Fruit fly (Drosophila melanogaster) S2 (cell line): Measurements from ENCODE around the gene Efhc1.1.
"Not testable (repeated sequence)": the region's sequence is repeated elsewhere in the genome, so short reads cannot be mapped to it uniquely, and the experiment has no call there.

Experiments
- CG8478 ChIP-seq: fragments of >200 bp; optimal IDR thresholded peaks from 2 replicates; lab custom pipeline; 2018
- CTCF ChIP-seq, 2 experiments: fragments of >200 bp; optimal IDR thresholded peaks; 2 replicates each; lab custom pipeline; 2018

Efhc1.1 gene

dm6 chrX:15802880-15803650 lies 19.6 kb upstream of the Efhc1.1 start:
- TF ChIP-seq CG8478 (lab: Kevin White, UChicago) (no peak), CTCF (optimal IDR thresholded peaks at IDR 0.05; lab: Kevin White, UChicago) (no peak)

DNA sequence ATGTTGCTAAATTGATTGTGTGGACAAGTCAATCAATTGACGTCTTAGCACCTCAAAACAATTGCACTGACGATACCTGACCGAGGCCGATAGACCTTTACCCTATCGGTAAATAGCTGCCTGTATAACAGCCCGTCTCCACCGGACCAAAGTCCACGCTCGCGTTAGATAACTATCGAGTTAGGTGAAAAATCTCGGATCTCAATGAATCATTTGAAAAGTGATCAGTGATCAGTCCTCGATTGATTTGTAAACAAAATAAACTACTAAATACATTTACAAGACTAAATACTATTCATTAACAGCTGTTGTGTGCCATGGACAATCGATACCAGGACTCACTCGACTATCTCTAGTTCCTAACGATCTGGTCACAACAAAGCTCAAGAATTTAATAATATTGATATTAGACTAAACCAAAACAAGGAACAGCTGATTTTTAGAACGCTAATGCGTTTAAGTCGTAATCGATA lies 15.6 kb upstream of the Efhc1.1 start, which contains the start of the genes sordd2 and CG15602:
sordd2 (minus strand) TSS at position 78 of the 473 bp plus-strand sequence.
CG15602 (plus strand) TSS at position 342 of the 473 bp plus-strand sequence.
- TF ChIP-seq CTCF (optimal IDR thresholded peaks at IDR 0.05; lab: Kevin White, UChicago); CG8478 (lab: Kevin White, UChicago): not testable (repeated sequence)

dm6 chrX:15795951-15796443 lies 12.5 kb upstream of the Efhc1.1 start, which contains the start of gene sordd1:
Gene sordd1, minus strand, starts transcription at chrX:15796028.
- TF ChIP-seq CG8478 (lab: Kevin White, UChicago); CTCF (optimal IDR thresholded peaks at IDR 0.05; lab: Kevin White, UChicago): not testable (repeated sequence)

dm6 chrX:15788235-15789187 lies 5.0 kb upstream of the Efhc1.1 start, which contains the start of gene Rhp:
Gene Rhp, plus strand, starts transcription at chrX:15788897.
- TF ChIP-seq CG8478 (lab: Kevin White, UChicago): no peak

DNA sequence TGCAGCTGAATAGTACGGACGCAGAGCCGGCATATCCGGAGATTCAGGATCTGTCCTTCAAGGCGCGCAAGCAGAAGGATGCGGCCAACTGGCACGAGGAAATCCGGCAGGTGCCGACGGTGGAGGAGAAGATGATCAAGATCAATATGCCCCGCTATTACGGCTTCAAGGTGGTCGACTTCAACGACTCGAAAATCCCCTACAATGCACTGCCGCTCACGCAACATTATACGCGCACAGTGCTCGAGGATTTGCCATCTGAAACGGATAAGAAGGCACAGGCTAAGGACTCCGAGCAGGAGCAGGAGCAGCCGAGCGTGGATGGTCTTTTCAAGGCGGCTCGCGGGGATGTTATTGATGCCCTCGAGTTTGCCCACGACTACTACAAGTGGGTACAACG lies 2.7 kb upstream of the Efhc1.1 start:
- TF ChIP-seq CTCF (optimal IDR thresholded peaks at IDR 0.05; lab: Kevin White, UChicago): no peak

- TF ChIP-seq CG8478 (lab: Kevin White, UChicago) (no peak), CTCF (optimal IDR thresholded peaks at IDR 0.05; lab: Kevin White, UChicago) (no peak)
Measured at dm6 chrX:15785429-15786239, 2.1 kb upstream of the Efhc1.1 start, which contains the start of the genes Paf-AHalpha and mRpS30. Gene Paf-AHalpha, minus strand, starts transcription at chrX:15785583. Gene mRpS30, plus strand, starts transcription at chrX:15786047.

dm6 chrX:15778846-15779245 lies 4.7 kb downstream of the Efhc1.1 start, which contains the start of gene CG43673:
Gene CG43673, plus strand, starts transcription at chrX:15779146.
- TF ChIP-seq CG8478 (lab: Kevin White, UChicago) (no peak), CTCF (optimal IDR thresholded peaks at IDR 0.05; lab: Kevin White, UChicago) (no peak)

DNA sequence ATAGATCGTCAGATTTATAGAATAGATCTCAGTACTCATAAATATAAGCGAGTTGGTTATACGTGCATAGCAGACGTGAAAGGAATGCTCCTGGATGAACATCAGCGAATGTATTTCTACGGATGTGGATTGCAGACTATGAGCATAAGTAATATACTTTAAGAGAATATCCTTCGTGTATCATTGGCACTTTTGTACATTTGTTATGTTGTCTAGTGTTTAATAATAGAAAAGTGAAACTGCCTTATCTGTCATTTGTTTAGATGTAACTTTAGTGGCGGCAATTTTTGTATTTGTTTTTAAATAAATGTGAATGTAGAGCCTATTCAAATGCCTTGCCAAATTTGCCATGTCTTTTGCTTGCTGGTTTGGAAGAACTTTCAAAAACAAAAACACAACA lies 10.8 kb downstream of the Efhc1.1 start, which contains the start of gene CG43672:
CG43672 (plus strand) TSS at position 301 of the 400 bp plus-strand sequence.
- no peak for TF ChIP-seq CG8478 (lab: Kevin White, UChicago)

- no peak for TF ChIP-seq CTCF (optimal IDR thresholded peaks at IDR 0.05; lab: Kevin White, UChicago)
- no peak for TF ChIP-seq CG8478 (lab: Kevin White, UChicago)
Measured at dm6 chrX:15769457-15769856, 14.1 kb downstream of the Efhc1.1 start, which contains the start of gene CG33172. Gene CG33172, plus strand, starts transcription at chrX:15769664.

dm6 chrX:15766395-15766866 lies 17.1 kb downstream of the Efhc1.1 start, which contains the start of gene CG8952:
Gene CG8952, minus strand, starts transcription at chrX:15766445.
- no peak for TF ChIP-seq CG8478 (lab: Kevin White, UChicago)
- no peak for TF ChIP-seq CTCF (optimal IDR thresholded peaks at IDR 0.05; lab: Kevin White, UChicago)

DNA sequence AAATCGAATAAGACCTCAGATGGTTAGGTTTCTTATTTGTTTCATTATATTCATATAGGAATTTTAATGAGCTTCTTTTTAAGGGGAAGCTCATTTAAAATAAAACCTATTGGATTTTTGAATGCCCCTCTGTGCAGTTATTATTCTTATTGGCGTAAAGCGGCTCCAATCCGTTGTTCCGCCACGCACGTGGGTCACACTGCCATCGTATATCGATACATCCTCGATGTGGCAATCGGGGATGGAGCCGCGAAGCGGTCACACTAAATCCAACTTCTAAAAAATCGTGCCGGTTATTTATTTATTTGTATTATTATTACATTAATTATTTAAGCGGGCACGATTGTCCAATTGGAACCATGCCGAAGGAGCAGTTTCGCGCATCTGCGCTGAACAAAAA lies 20.8 kb downstream of the Efhc1.1 start, which contains the start of gene Polr3A:
Polr3A (plus strand) TSS at position 234 of the 400 bp plus-strand sequence.
- TF ChIP-seq CTCF (optimal IDR thresholded peaks at IDR 0.05; lab: Kevin White, UChicago) (no peak), CG8478 (lab: Kevin White, UChicago) (no peak)

DNA sequence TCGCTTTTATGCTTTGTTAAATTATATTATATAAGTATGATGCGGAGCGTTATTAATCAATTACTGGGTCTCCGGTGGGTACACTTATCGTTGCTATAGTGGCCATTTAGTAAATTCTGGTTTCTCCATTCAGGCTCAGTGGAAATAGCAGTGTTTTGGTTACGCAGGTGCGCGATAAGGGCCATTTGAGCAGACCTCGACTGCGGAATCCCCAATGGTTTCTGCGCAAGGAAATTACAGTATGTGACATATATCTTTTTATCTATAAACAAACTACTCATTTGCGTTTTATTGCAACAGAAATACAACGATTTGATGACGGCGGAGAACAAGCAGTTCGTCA lies 22.2 kb downstream of the Efhc1.1 start:
- TF ChIP-seq CG8478 (lab: Kevin White, UChicago): no peak
- no peak for TF ChIP-seq CTCF (optimal IDR thresholded peaks at IDR 0.05; lab: Kevin White, UChicago)
